Worm (Caenorhabditis elegans) whole organism, late embryonic: ENCODE measurements around the gene nhr-258.
A peak's percentile ranks its signal among the peaks of the same experiment; 100 is the strongest.

Source experiments
- C38D4.7 ChIP-seq: fragments of 200-800 bp; sonication (Bioruptor generic); optimal IDR thresholded peaks from 2 replicates; lab custom pipeline; 2018; ENCODE audit warnings: mild to moderate bottlenecking, missing genetic modification characterization, moderate library complexity, missing compliant biosample characterization
- K09A11.1 ChIP-seq: sonication (generic microtip); optimal IDR thresholded peaks from 2 replicates; lab custom pipeline; 2017; ENCODE audit warnings: antibody characterized with exemption, mild to moderate bottlenecking, missing genetic modification characterization, missing compliant biosample characterization; ENCODE audit not compliant: insufficient read depth
- T23F11.4 ChIP-seq: fragments of 200-800 bp; sonication (Bioruptor generic); optimal IDR thresholded peaks from 2 replicates; lab custom pipeline; 2018; ENCODE audit warnings: mild to moderate bottlenecking, missing genetic modification characterization, missing compliant biosample characterization
- Y22D7AL.16 ChIP-seq: sonication (generic microtip); optimal IDR thresholded peaks from 2 replicates; lab custom pipeline; 2016; ENCODE audit warnings: missing genetic modification characterization, missing compliant biosample characterization
- ama-1 ChIP-seq: fragments of 150-350 bp; optimal IDR thresholded peaks from 2 replicates; lab custom pipeline; 2014
- ceh-14 ChIP-seq: sonication (generic microtip); optimal IDR thresholded peaks from 2 replicates; lab custom pipeline; 2016; ENCODE audit warnings: missing genotype, missing genetic modification characterization, missing compliant biosample characterization
- ceh-18 ChIP-seq: sonication (generic microtip); optimal IDR thresholded peaks from 2 replicates; lab custom pipeline; 2016; ENCODE audit warnings: missing genetic modification characterization, missing compliant biosample characterization
- ceh-30 ChIP-seq: fragments of 150-350 bp; optimal IDR thresholded peaks from 2 replicates; lab custom pipeline; 2014; ENCODE audit warnings: missing biosample characterization, missing genetic modification characterization
- ceh-45 ChIP-seq: fragments of 200-800 bp; sonication (Bioruptor generic); IDR thresholded peaks from 2 replicates; pipeline ENCODE4 v1.3.6; 2022; ENCODE audit warnings: missing genetic modification reagents, missing genetic modification characterization, missing compliant biosample characterization
- ceh-48 ChIP-seq: sonication (generic microtip); optimal IDR thresholded peaks from 2 replicates; lab custom pipeline; 2016; ENCODE audit warnings: missing genetic modification characterization, inconsistent platforms, missing compliant biosample characterization
- ceh-6 ChIP-seq: fragments of 200-800 bp; sonication (Bioruptor generic); optimal IDR thresholded peaks from 2 replicates; lab custom pipeline; 2018; ENCODE audit warnings: mild to moderate bottlenecking, missing genetic modification characterization, missing compliant biosample characterization
- ceh-9 ChIP-seq: sonication (generic microtip); optimal IDR thresholded peaks from 2 replicates; lab custom pipeline; 2016; ENCODE audit warnings: mild to moderate bottlenecking, missing genetic modification characterization, inconsistent platforms, missing compliant biosample characterization
- dmd-4 ChIP-seq: sonication (generic microtip); optimal IDR thresholded peaks from 2 replicates; lab custom pipeline; 2016; ENCODE audit warnings: borderline replicate concordance, missing genetic modification characterization, missing compliant biosample characterization
- elt-2 ChIP-seq: sonication (generic microtip); optimal IDR thresholded peaks from 2 replicates; lab custom pipeline; 2016; ENCODE audit warnings: missing genetic modification reagents, missing genetic modification characterization, missing compliant biosample characterization
- elt-4 ChIP-seq: sonication (generic microtip); optimal IDR thresholded peaks from 2 replicates; lab custom pipeline; 2016; ENCODE audit warnings: missing genetic modification characterization, missing compliant biosample characterization
- ets-4 ChIP-seq: sonication (generic microtip); optimal IDR thresholded peaks from 2 replicates; lab custom pipeline; 2016; ENCODE audit warnings: missing genetic modification characterization, missing compliant biosample characterization
- fax-1 ChIP-seq: sonication (generic microtip); optimal IDR thresholded peaks from 2 replicates; lab custom pipeline; 2016; ENCODE audit warnings: missing genotype, missing genetic modification characterization, missing compliant biosample characterization
- hlh-13 ChIP-seq: fragments of 200-800 bp; sonication (Bioruptor generic); optimal IDR thresholded peaks from 2 replicates; lab custom pipeline; 2018; ENCODE audit warnings: mild to moderate bottlenecking, missing genetic modification characterization, missing compliant biosample characterization
- hlh-30 ChIP-seq: sonication (generic microtip); optimal IDR thresholded peaks from 2 replicates; lab custom pipeline; 2017; ENCODE audit warnings: antibody characterized with exemption, missing genetic modification characterization, missing compliant biosample characterization; ENCODE audit not compliant: insufficient read depth
- hlh-6 ChIP-seq: sonication (generic microtip); optimal IDR thresholded peaks from 2 replicates; lab custom pipeline; 2016; ENCODE audit warnings: missing genotype, missing genetic modification characterization, missing compliant biosample characterization
- lim-6 ChIP-seq: sonication (generic microtip); optimal IDR thresholded peaks from 2 replicates; lab custom pipeline; 2016; ENCODE audit warnings: missing genetic modification characterization, missing compliant biosample characterization
- lin-11 ChIP-seq: fragments of 200-800 bp; sonication (Bioruptor generic); optimal IDR thresholded peaks from 2 replicates; lab custom pipeline; 2018; ENCODE audit warnings: mild to moderate bottlenecking, missing genetic modification characterization, missing compliant biosample characterization
- madf-2 ChIP-seq: sonication (generic microtip); optimal IDR thresholded peaks from 2 replicates; lab custom pipeline; 2017; ENCODE audit warnings: missing genetic modification characterization, missing compliant biosample characterization
- mec-3 ChIP-seq: sonication (generic microtip); optimal IDR thresholded peaks from 2 replicates; lab custom pipeline; 2016; ENCODE audit warnings: borderline replicate concordance, missing genetic modification characterization, missing compliant biosample characterization
- nfya-1 ChIP-seq: sonication (generic microtip); optimal IDR thresholded peaks from 2 replicates; lab custom pipeline; 2017; ENCODE audit warnings: missing genetic modification characterization, mild to moderate bottlenecking, missing compliant biosample characterization, antibody characterized with exemption, moderate library complexity
- odd-2 ChIP-seq: sonication (generic microtip); optimal IDR thresholded peaks from 2 replicates; lab custom pipeline; 2017; ENCODE audit warnings: antibody characterized with exemption, mild to moderate bottlenecking, missing genetic modification characterization, missing compliant biosample characterization
- pag-3 ChIP-seq: sonication (generic microtip); optimal IDR thresholded peaks from 2 replicates; lab custom pipeline; 2016; ENCODE audit warnings: missing compliant biosample characterization, missing genetic modification characterization, borderline replicate concordance
- pax-1 ChIP-seq: fragments of 150-350 bp; optimal IDR thresholded peaks from 2 replicates; lab custom pipeline; 2014; ENCODE audit warnings: missing biosample characterization, missing genetic modification characterization
- pha-2 ChIP-seq: sonication (generic microtip); optimal IDR thresholded peaks from 2 replicates; lab custom pipeline; 2017; ENCODE audit warnings: mild to moderate bottlenecking, missing genetic modification characterization, missing compliant biosample characterization
- pqm-1 ChIP-seq: sonication (generic microtip); optimal IDR thresholded peaks from 2 replicates; lab custom pipeline; 2016; ENCODE audit warnings: missing genetic modification characterization, missing compliant biosample characterization
- pros-1 ChIP-seq: fragments of 150-350 bp; optimal IDR thresholded peaks from 2 replicates; lab custom pipeline; 2014; ENCODE audit warnings: missing biosample characterization, missing genetic modification reagents, missing genetic modification characterization
- rnt-1 ChIP-seq: sonication (generic microtip); optimal IDR thresholded peaks from 2 replicates; lab custom pipeline; 2016; ENCODE audit warnings: missing genetic modification characterization, missing compliant biosample characterization
- sox-2 ChIP-seq: fragments of 200-800 bp; sonication (Bioruptor generic); IDR thresholded peaks from 2 replicates; pipeline ENCODE4 v1.3.6; 2022; ENCODE audit warnings: missing genetic modification reagents, missing genetic modification characterization, missing compliant biosample characterization
- syd-9 ChIP-seq: sonication (generic microtip); optimal IDR thresholded peaks from 2 replicates; lab custom pipeline; 2016; ENCODE audit warnings: mild to moderate bottlenecking, missing genetic modification characterization, moderate library complexity, missing compliant biosample characterization
- tbx-7 ChIP-seq: sonication (generic microtip); optimal IDR thresholded peaks from 2 replicates; lab custom pipeline; 2016; ENCODE audit warnings: missing genotype, missing genetic modification characterization, missing compliant biosample characterization
- ttx-3 ChIP-seq: sonication (generic microtip); optimal IDR thresholded peaks from 2 replicates; lab custom pipeline; 2016; ENCODE audit warnings: missing genetic modification reagents, missing genetic modification characterization, missing compliant biosample characterization
- zip-5 ChIP-seq: sonication (generic microtip); optimal IDR thresholded peaks from 2 replicates; lab custom pipeline; 2016; ENCODE audit warnings: missing genetic modification characterization, missing compliant biosample characterization
- ztf-16 ChIP-seq: sonication (generic microtip); optimal IDR thresholded peaks from 2 replicates; lab custom pipeline; 2017; ENCODE audit warnings: missing genetic modification characterization, missing compliant biosample characterization

nhr-258 gene

DNA sequence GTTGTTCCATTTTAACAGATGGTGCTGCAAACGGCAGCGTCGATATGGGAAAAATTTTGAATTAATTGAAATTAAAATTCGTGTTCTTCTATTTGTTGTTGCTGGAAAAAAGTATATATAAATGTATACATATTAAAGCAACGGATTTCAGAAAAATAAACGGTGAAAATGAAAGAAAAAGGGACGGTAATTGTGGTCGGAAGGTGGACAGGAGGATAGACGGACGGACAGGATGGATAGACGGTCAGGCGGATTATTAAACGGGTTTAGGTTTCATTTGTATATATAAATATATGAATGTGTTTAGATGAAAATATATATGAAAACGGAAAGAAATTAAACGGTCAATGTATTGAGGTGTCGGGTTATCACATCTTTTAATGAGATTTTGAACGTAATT is 15.3 kb upstream of the nhr-258 start, which contains the start of gene nhr-31:
nhr-31 (minus strand) TSS at position 101 of the 400 bp plus-strand sequence.
- no peak for TF ChIP-seq ceh-6 (GFP tag; lab: Kevin White, UChicago)
- TF ChIP-seq T23F11.4 = no peak
- no peak for TF ChIP-seq ztf-16
- TF ChIP-seq elt-4 (tag; lab: Kevin White, UChicago) = no peak
- TF ChIP-seq ceh-9 (tag; lab: Kevin White, UChicago) = no peak
- no peak for TF ChIP-seq elt-2 (tag; lab: Kevin White, UChicago)
- TF ChIP-seq lim-6 (tag; lab: Kevin White, UChicago) = no peak

DNA sequence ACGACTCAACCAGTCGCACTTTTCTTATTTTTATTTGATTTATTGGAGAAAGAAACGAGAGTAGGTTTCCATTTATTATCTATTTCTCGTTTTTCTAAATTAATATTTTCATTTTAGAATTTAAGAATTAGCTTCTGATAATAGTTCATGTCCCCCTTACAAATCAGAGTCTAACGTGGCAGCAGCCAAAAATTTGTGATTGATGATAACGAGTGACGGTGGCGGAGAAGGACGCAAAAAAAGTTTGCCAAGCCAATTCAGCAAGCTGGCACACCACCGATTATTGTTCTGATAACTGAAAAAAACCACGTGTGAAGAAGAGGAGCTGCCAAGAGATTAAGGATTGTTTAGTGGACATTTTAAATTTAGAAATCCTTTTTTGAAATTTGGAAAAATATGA is 14.6 kb upstream of the nhr-258 start:
- TF ChIP-seq zip-5 (tag; lab: Kevin White, UChicago) (no peak), Y22D7AL.16 (tag; lab: Kevin White, UChicago) (no peak)
- TF ChIP-seq, all 69 proteins: peak for 0

ce11 chrIV:8032135-8032915 is 12.4 kb upstream of the nhr-258 start:
- peak; percentile 69 for TF ChIP-seq elt-2 (tag; lab: Kevin White, UChicago)
- no peak for TF ChIP-seq ama-1 (lab: Kevin White, UChicago)
- TF ChIP-seq, all 69 proteins: peak for 1

- TF ChIP-seq ceh-45 (no peak), pag-3 (tag; lab: Kevin White, UChicago) (no peak), odd-2 (tag; lab: Kevin White, UChicago) (no peak), ttx-3 (tag; lab: Kevin White, UChicago) (no peak), madf-2 (no peak), rnt-1 (no peak), pros-1 (tag; lab: Kevin White, UChicago) (no peak), ceh-18 (no peak), hlh-6 (tag; lab: Kevin White, UChicago) (no peak), pqm-1 (no peak), pax-1 (no peak), K09A11.1 (tag; lab: Kevin White, UChicago) (no peak), ceh-6 (GFP tag; lab: Kevin White, UChicago) (no peak), pha-2 (tag; lab: Kevin White, UChicago) (no peak), mec-3 (tag; lab: Kevin White, UChicago) (no peak), Y22D7AL.16 (tag; lab: Kevin White, UChicago) (no peak), sox-2 (no peak), C38D4.7 (GFP tag; lab: Kevin White, UChicago) (no peak), ets-4 (tag; lab: Kevin White, UChicago) (no peak)
Observed at ce11 chrIV:8034182-8034581, 10.6 kb upstream of the nhr-258 start.

ce11 chrIV:8036492-8036891 is 8.2 kb upstream of the nhr-258 start:
- TF ChIP-seq dmd-4 (tag; lab: Kevin White, UChicago) (no peak), lin-11 (tag; lab: Kevin White, UChicago) (no peak), pax-1 (no peak), fax-1 (tag; lab: Kevin White, UChicago) (no peak), ceh-30 (no peak), ets-4 (tag; lab: Kevin White, UChicago) (no peak), elt-4 (tag; lab: Kevin White, UChicago) (no peak), pros-1 (tag; lab: Kevin White, UChicago) (no peak), mec-3 (tag; lab: Kevin White, UChicago) (no peak), C38D4.7 (GFP tag; lab: Kevin White, UChicago) (no peak), ceh-9 (tag; lab: Kevin White, UChicago) (no peak), hlh-13 (GFP tag; lab: Kevin White, UChicago) (no peak), nfya-1 (tag; lab: Kevin White, UChicago) (no peak), tbx-7 (tag; lab: Kevin White, UChicago) (no peak), syd-9 (tag; lab: Kevin White, UChicago) (no peak), ceh-48 (tag; lab: Kevin White, UChicago) (no peak), hlh-30 (tag; lab: Kevin White, UChicago) (no peak), ceh-14 (no peak)
